Worm (Caenorhabditis elegans) whole organism, L4 larva: ENCODE data around the gene sra-2.

Experiments
- aly-2 ChIP-seq: sonication (generic microtip); optimal IDR thresholded peaks from 2 replicates; lab custom pipeline; 2018; ENCODE audit warnings: missing biosample characterization, missing genetic modification characterization
- ceh-82 ChIP-seq: sonication (generic microtip); optimal IDR thresholded peaks from 2 replicates; lab custom pipeline; 2017; ENCODE audit warnings: missing biosample characterization, missing genetic modification characterization
- daf-19 ChIP-seq: fragments of 200-800 bp; sonication (Bioruptor generic); conservative IDR thresholded peaks from 2 replicates; pipeline ENCODE4 v1.3.6; 2022; ENCODE audit warnings: missing genetic modification characterization, missing compliant biosample characterization
- dmd-6 ChIP-seq: fragments of 200-800 bp; sonication (Bioruptor generic); IDR thresholded peaks from 2 replicates; pipeline ENCODE4 v1.3.6; 2022; ENCODE audit warnings: missing genetic modification reagents, missing genetic modification characterization, missing compliant biosample characterization
- dpl-1 ChIP-seq: fragments of 150-350 bp; optimal IDR thresholded peaks from 2 replicates; lab custom pipeline; 2014; ENCODE audit warnings: missing biosample characterization, missing genetic modification reagents, missing genetic modification characterization
- hmg-1.1 ChIP-seq: fragments of 200-800 bp; sonication (Bioruptor generic); IDR thresholded peaks from 2 replicates; pipeline ENCODE4 v1.3.6; 2022; ENCODE audit warnings: missing genetic modification reagents, missing genetic modification characterization, missing compliant biosample characterization
- lin-13 ChIP-seq: fragments of 150-350 bp; optimal IDR thresholded peaks from 2 replicates; lab custom pipeline; 2014; ENCODE audit warnings: missing biosample characterization, missing genetic modification reagents, missing genetic modification characterization
- mxl-2 ChIP-seq: fragments of 200-800 bp; sonication (Bioruptor generic); conservative IDR thresholded peaks from 2 replicates; pipeline ENCODE4 v1.3.6; 2022; ENCODE audit warnings: missing genetic modification reagents, missing genetic modification characterization, missing compliant biosample characterization
- nhr-28 ChIP-seq: fragments of 150-350 bp; optimal IDR thresholded peaks from 2 replicates; lab custom pipeline; 2014; ENCODE audit warnings: missing biosample characterization, missing genetic modification characterization
- nhr-76 ChIP-seq: fragments of 150-350 bp; optimal IDR thresholded peaks from 2 replicates; lab custom pipeline; 2014; ENCODE audit warnings: missing biosample characterization, missing genetic modification characterization
- nhr-77 ChIP-seq: fragments of 150-350 bp; optimal IDR thresholded peaks from 2 replicates; lab custom pipeline; 2014; ENCODE audit warnings: missing biosample characterization, missing genetic modification characterization
- pqm-1 ChIP-seq: sonication (generic microtip); optimal IDR thresholded peaks from 2 replicates; lab custom pipeline; 2017; ENCODE audit warnings: missing biosample characterization, missing genetic modification characterization
- zag-1 ChIP-seq: fragments of 150-350 bp; optimal IDR thresholded peaks from 2 replicates; lab custom pipeline; 2014; ENCODE audit warnings: missing biosample characterization, missing genetic modification characterization

ce11 chrII:9537429-9537828 is 8.8 kb downstream of the sra-2 start, which contains the start of gene sra-8:
- no peak for TF ChIP-seq nhr-77
- TF ChIP-seq pqm-1 (tag; lab: Kevin White, UChicago), result no peak
- no peak for TF ChIP-seq nhr-76
- TF ChIP-seq lin-13 (GFP tag; lab: Kevin White, UChicago), result no peak
- no peak for TF ChIP-seq daf-19 (GFP tag; lab: Robert Waterston, UW)
- no peak for TF ChIP-seq aly-2 (tag; lab: Kevin White, UChicago)
- TF ChIP-seq zag-1 (tag; lab: Kevin White, UChicago), result no peak
- TF ChIP-seq dmd-6 (GFP tag; lab: Robert Waterston, UW), result no peak
- no peak for TF ChIP-seq nhr-28 (tag; lab: Kevin White, UChicago)
- no peak for TF ChIP-seq mxl-2
- TF ChIP-seq dpl-1 (GFP tag; lab: Kevin White, UChicago), result no peak
- TF ChIP-seq ceh-82 (tag; lab: Kevin White, UChicago), result no peak
- TF ChIP-seq hmg-1.1 (GFP tag; lab: Robert Waterston, UW), result no peak
